Fruit fly (Drosophila melanogaster) whole organism, embryonic: ENCODE data around the gene E2f1.

Source experiments
- ATbp ChIP-seq: fragments of 200-800 bp; sonication (Bioruptor generic); optimal IDR thresholded peaks from 2 replicates; lab custom pipeline; 2017; ENCODE audit warnings: missing biosample characterization, mild to moderate bottlenecking, missing genetic modification characterization, missing genetic modification reagents
- CG17802 ChIP-seq: fragments of 200-800 bp; sonication (Bioruptor generic); optimal IDR thresholded peaks from 2 replicates; lab custom pipeline; 2018; ENCODE audit warnings: missing biosample characterization, mild to moderate bottlenecking, missing genetic modification characterization, moderate library complexity
- CG9437 ChIP-seq: fragments of 200-800 bp; sonication (Bioruptor generic); optimal IDR thresholded peaks from 2 replicates; lab custom pipeline; 2018; ENCODE audit warnings: missing biosample characterization, mild to moderate bottlenecking, missing genetic modification characterization
- PHDP ChIP-seq: fragments of 200-800 bp; sonication (Bioruptor generic); optimal IDR thresholded peaks from 3 replicates; lab custom pipeline; 2018; ENCODE audit warnings: missing biosample characterization, mild to moderate bottlenecking, missing genetic modification characterization, moderate library complexity
- Trl ChIP-seq, 3 experiments: fragments of >200 bp in 2 of 3; fragments of 200-800 bp in 1 of 3; sonication (Bioruptor generic) in 1 of 3; optimal IDR thresholded peaks; 2 replicates in 1 of 3; 3 replicates in 2 of 3; lab custom pipeline; 2016 to 2017; ENCODE audit warnings: missing biosample characterization in 1 of 3, missing genetic modification characterization in 1 of 3
- ash1 ChIP-seq: fragments of 200-800 bp; sonication (Bioruptor generic); optimal IDR thresholded peaks from 2 replicates; lab custom pipeline; 2018; ENCODE audit warnings: missing biosample characterization, mild to moderate bottlenecking, missing genetic modification characterization
- chif ChIP-seq, 2 experiments: fragments of 200-800 bp; sonication (Bioruptor generic); optimal IDR thresholded peaks; 3 replicates each; lab custom pipeline; 2016; ENCODE audit warnings: missing biosample characterization in 2 of 2, missing genetic modification characterization in 2 of 2
- mld ChIP-seq: fragments of 200-800 bp; sonication (Bioruptor generic); IDR thresholded peaks from 3 replicates; pipeline ENCODE4 v1.3.6; 2022; ENCODE audit warnings: missing biosample characterization, missing genetic modification characterization; ENCODE audit not compliant: partially characterized antibody
- pum ChIP-seq: fragments of 200-800 bp; sonication (Bioruptor generic); optimal IDR thresholded peaks from 2 replicates; lab custom pipeline; 2016; ENCODE audit warnings: missing biosample characterization, missing genetic modification characterization
- stc ChIP-seq: fragments of 200-800 bp; sonication (Bioruptor generic); IDR thresholded peaks from 2 replicates; pipeline ENCODE4 v1.3.6; 2022; ENCODE audit warnings: missing biosample characterization, missing genetic modification characterization
- wek ChIP-seq: fragments of 200-800 bp; sonication (Bioruptor generic); optimal IDR thresholded peaks from 3 replicates; lab custom pipeline; 2018; ENCODE audit warnings: missing biosample characterization, mild to moderate bottlenecking, missing genetic modification characterization, moderate library complexity

dm6 chr3R:21608275-21609035 is 52.2 kb downstream of the E2f1 start:
- TF ChIP-seq CG9437 (GFP tag; lab: Kevin White, UChicago) (no peak), pum (GFP tag; lab: Kevin White, UChicago) (no peak), ash1 (no peak), PHDP (tag; lab: Kevin White, UChicago) (no peak), chif (GFP tag; optimal IDR thresholded peaks at IDR 0.05; lab: Kevin White, UChicago) (no peak), Trl (optimal IDR thresholded peaks at IDR 0.05; lab: Kevin White, UChicago) (no peak), Trl (GFP tag; optimal IDR thresholded peaks at IDR 0.05; lab: Kevin White, UChicago) (no peak), mld (GFP tag; lab: Robert Waterston, UW) (no peak), wek (GFP tag; lab: Kevin White, UChicago) (no peak), stc (GFP tag; lab: Robert Waterston, UW) (no peak), CG17802 (tag; lab: Kevin White, UChicago) (no peak), ATbp (GFP tag; lab: Kevin White, UChicago) (no peak)
